Worm (Caenorhabditis elegans): ENCODE data around the gene irld-24.

DNA sequence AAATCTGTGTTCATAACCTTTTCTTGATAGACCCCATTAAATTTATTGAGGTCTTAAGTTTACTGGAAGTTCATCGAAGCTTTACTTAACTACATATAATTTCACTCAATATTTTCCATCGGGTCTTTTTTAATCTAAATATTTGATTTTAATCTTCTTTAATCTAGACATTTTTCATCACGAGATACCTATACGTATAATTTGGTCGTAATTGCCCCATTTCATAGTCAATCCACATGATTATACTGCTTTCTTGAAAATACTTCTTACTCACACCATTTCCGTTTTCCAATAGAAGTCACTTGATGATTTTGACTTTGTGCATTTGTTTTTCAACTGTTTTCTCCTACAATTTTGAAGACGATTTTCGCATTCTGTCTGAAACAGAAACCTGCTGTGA lies at the start of gene irld-24:
- TF ChIP-seq elt-1 (tag; optimal IDR thresholded peaks at IDR 0.05; ENCODE audit: borderline replicate concordance, insufficient read depth): no peak
- TF ChIP-seq nhr-237 (tag; optimal IDR thresholded peaks at IDR 0.05): no peak
- no peak for TF ChIP-seq ceh-39 (tag; optimal IDR thresholded peaks at IDR 0.05)
- no peak for TF ChIP-seq ham-2 (GFP tag; optimal IDR thresholded peaks at IDR 0.05)
- no peak for TF ChIP-seq lin-13 (tag; optimal IDR thresholded peaks at IDR 0.05)
- no peak for TF ChIP-seq mep-1 (tag; optimal IDR thresholded peaks at IDR 0.05)
- no peak for TF ChIP-seq snpc-4 (tag; optimal IDR thresholded peaks at IDR 0.05)

Data from whole organism, mixed stage, embryonic.